Fruit fly (Drosophila melanogaster) whole organism, prepupa: ENCODE results near the gene Tps1.

Experiments used
- CG10669 ChIP-seq: fragments of 200-800 bp; sonication (Bioruptor generic); optimal IDR thresholded peaks from 3 replicates; lab custom pipeline; 2018; ENCODE audit warnings: missing biosample characterization, mild to moderate bottlenecking, missing genetic modification characterization, moderate library complexity
- CG32006 ChIP-seq: fragments of 200-800 bp; sonication (Bioruptor generic); optimal IDR thresholded peaks from 3 replicates; lab custom pipeline; 2017; ENCODE audit warnings: missing biosample characterization, mild to moderate bottlenecking, missing genetic modification characterization
- CG34406 ChIP-seq: fragments of 200-800 bp; sonication (Bioruptor generic); optimal IDR thresholded peaks from 3 replicates; lab custom pipeline; 2016; ENCODE audit warnings: missing biosample characterization, missing genetic modification characterization
- CG6276 ChIP-seq: fragments of 200-800 bp; sonication (Bioruptor generic); optimal IDR thresholded peaks from 2 replicates; lab custom pipeline; 2017; ENCODE audit warnings: missing biosample characterization, mild to moderate bottlenecking, missing genetic modification characterization
- CG7368 ChIP-seq: fragments of 200-800 bp; sonication (Bioruptor generic); optimal IDR thresholded peaks from 3 replicates; lab custom pipeline; 2016; ENCODE audit warnings: missing biosample characterization, missing genetic modification characterization
- Eip78C ChIP-seq: fragments of 200-800 bp; sonication (Bioruptor generic); peaks from one replicate; lab custom pipeline; 2016; ENCODE audit warnings: missing biosample characterization, missing genetic modification characterization
- Gug ChIP-seq: fragments of 200-800 bp; sonication (Bioruptor generic); IDR thresholded peaks from 2 replicates; pipeline ENCODE4 v1.3.6; 2022; ENCODE audit warnings: missing biosample characterization, missing genetic modification characterization
- eg ChIP-seq: fragments of 200-800 bp; sonication (Bioruptor generic); IDR thresholded peaks from 3 replicates; pipeline ENCODE4 v1.3.6; 2022; ENCODE audit warnings: missing biosample characterization, missing genetic modification characterization
- esn ChIP-seq: fragments of 200-800 bp; sonication (Bioruptor generic); optimal IDR thresholded peaks from 2 replicates; lab custom pipeline; 2016; ENCODE audit warnings: missing biosample characterization, mild to moderate bottlenecking, missing genetic modification characterization, moderate library complexity
- spab ChIP-seq: fragments of 200-800 bp; sonication (Bioruptor generic); optimal IDR thresholded peaks from 2 replicates; lab custom pipeline; 2017; ENCODE audit warnings: missing biosample characterization, mild to moderate bottlenecking, missing genetic modification characterization, missing genetic modification reagents
- vri ChIP-seq: fragments of 200-800 bp; sonication (Bioruptor generic); optimal IDR thresholded peaks from 3 replicates; lab custom pipeline; 2016; ENCODE audit warnings: missing biosample characterization, mild to moderate bottlenecking, missing genetic modification characterization

DNA sequence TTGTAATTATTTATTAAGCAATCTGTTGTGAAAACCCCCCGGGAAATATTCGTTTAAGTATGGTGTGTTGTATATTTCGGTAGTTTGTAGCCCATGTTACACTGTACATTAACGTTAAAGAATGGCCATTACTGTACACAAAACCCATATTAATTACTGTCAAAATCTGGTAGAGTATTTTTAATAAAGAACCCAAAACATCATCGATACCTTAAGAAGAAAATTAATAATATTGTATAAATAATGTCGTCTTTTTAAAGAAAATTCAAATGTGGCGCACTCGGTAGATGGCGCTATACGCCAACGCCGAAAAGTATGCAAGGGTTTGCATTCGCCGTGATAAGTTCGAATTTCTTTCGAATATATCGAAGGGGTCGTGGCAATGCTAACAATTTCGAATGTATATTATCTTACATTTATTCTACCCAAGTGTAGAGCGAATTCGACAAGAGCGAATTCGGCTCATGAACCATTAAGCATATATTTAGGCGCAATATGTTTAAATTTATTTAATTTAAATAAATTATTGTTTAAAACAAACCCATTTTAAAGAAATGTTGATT is 42.5 kb upstream of the Tps1 start:
- no peak for TF ChIP-seq CG32006 (GFP tag; lab: Kevin White, UChicago)
- no peak for TF ChIP-seq CG7368 (GFP tag; lab: Kevin White, UChicago)
- TF ChIP-seq CG6276 (GFP tag; lab: Kevin White, UChicago): no peak
- no peak for TF ChIP-seq spab (GFP tag; lab: Kevin White, UChicago)
- peak; percentile 22 for TF ChIP-seq esn (GFP tag; lab: Kevin White, UChicago)
- TF ChIP-seq CG10669 (GFP tag; lab: Kevin White, UChicago): no peak
- peak; percentile 48 for TF ChIP-seq Eip78C (GFP tag; lab: Kevin White, UChicago)
- TF ChIP-seq CG34406 (GFP tag; lab: Kevin White, UChicago): no peak
- no peak for TF ChIP-seq Gug (GFP tag; lab: Robert Waterston, UW)
- no peak for TF ChIP-seq eg (GFP tag; lab: Robert Waterston, UW)
- TF ChIP-seq vri (GFP tag; lab: Kevin White, UChicago): no peak
